Worm (Caenorhabditis elegans) whole organism, L2 larva: ENCODE data around the gene F56D6.8.

ENCODE experiments used
- C34F6.9 ChIP-seq: fragments of 150-350 bp; optimal IDR thresholded peaks from 2 replicates; lab custom pipeline; 2014; ENCODE audit warnings: missing biosample characterization, missing genetic modification characterization
- F13H6.1 ChIP-seq: sonication (generic microtip); optimal IDR thresholded peaks from 2 replicates; lab custom pipeline; 2016; ENCODE audit warnings: missing genetic modification characterization, missing compliant biosample characterization
- R02D3.7 ChIP-seq: fragments of 150-350 bp; optimal IDR thresholded peaks from 2 replicates; lab custom pipeline; 2014; ENCODE audit warnings: missing biosample characterization, missing genetic modification characterization
- Y55F3AM.14 ChIP-seq: fragments of 200-800 bp; sonication (Bioruptor generic); optimal IDR thresholded peaks from 2 replicates; lab custom pipeline; 2018; ENCODE audit warnings: mild to moderate bottlenecking, missing genetic modification characterization, missing compliant biosample characterization
- ZK546.5 ChIP-seq: sonication (generic microtip); optimal IDR thresholded peaks from 2 replicates; lab custom pipeline; 2017; ENCODE audit warnings: missing biosample characterization, missing genetic modification characterization
- alr-1 ChIP-seq: fragments of 150-350 bp; optimal IDR thresholded peaks from 2 replicates; lab custom pipeline; 2014; ENCODE audit warnings: missing biosample characterization, missing genetic modification characterization
- aly-2 ChIP-seq: fragments of 150-350 bp; optimal IDR thresholded peaks from 2 replicates; lab custom pipeline; 2014; ENCODE audit warnings: missing biosample characterization, missing genetic modification characterization
- ama-1 ChIP-seq: fragments of 150-350 bp; optimal IDR thresholded peaks from 2 replicates; lab custom pipeline; 2018; ENCODE audit warnings: inconsistent platforms
- ceh-82 ChIP-seq: fragments of 150-350 bp; optimal IDR thresholded peaks from 2 replicates; lab custom pipeline; 2014; ENCODE audit warnings: missing biosample characterization, missing genetic modification characterization
- crh-2 ChIP-seq: sonication (generic microtip); optimal IDR thresholded peaks from 2 replicates; lab custom pipeline; 2017; ENCODE audit warnings: missing biosample characterization, missing genetic modification characterization
- dmd-4 ChIP-seq: sonication (generic microtip); optimal IDR thresholded peaks from 2 replicates; lab custom pipeline; 2017; ENCODE audit warnings: missing biosample characterization, missing genetic modification characterization
- egl-27 ChIP-seq: sonication (generic microtip); optimal IDR thresholded peaks from 3 replicates; lab custom pipeline; 2017; ENCODE audit warnings: missing biosample characterization, missing genetic modification reagents, missing genetic modification characterization
- elt-1 ChIP-seq: fragments of 150-350 bp; optimal IDR thresholded peaks from 2 replicates; lab custom pipeline; 2014; ENCODE audit warnings: missing biosample characterization, missing genetic modification characterization
- elt-3 ChIP-seq: sonication (generic microtip); optimal IDR thresholded peaks from 2 replicates; lab custom pipeline; 2017; ENCODE audit warnings: missing biosample characterization, missing genetic modification characterization
- fos-1 ChIP-seq: fragments of 150-350 bp; optimal IDR thresholded peaks from 2 replicates; lab custom pipeline; 2014; ENCODE audit warnings: missing biosample characterization, missing genetic modification characterization
- gmeb-1 ChIP-seq: fragments of 150-350 bp; optimal IDR thresholded peaks from 2 replicates; lab custom pipeline; 2014; ENCODE audit warnings: missing biosample characterization, missing genetic modification characterization
- lin-11 ChIP-seq: fragments of 150-350 bp; sonication (generic microtip); optimal IDR thresholded peaks from 2 replicates; lab custom pipeline; 2014; ENCODE audit warnings: missing biosample characterization, missing genetic modification characterization, inconsistent platforms, mixed read lengths
- lin-13 ChIP-seq: fragments of 150-350 bp; optimal IDR thresholded peaks from 2 replicates; lab custom pipeline; 2014; ENCODE audit warnings: missing biosample characterization, missing genetic modification reagents, missing genetic modification characterization
- lin-39 ChIP-seq: fragments of 150-350 bp; optimal IDR thresholded peaks from 2 replicates; lab custom pipeline; 2014; ENCODE audit warnings: missing biosample characterization, missing genetic modification reagents, missing genetic modification characterization
- lsy-2 ChIP-seq, 2 experiments: fragments of 150-350 bp in 1 of 2; sonication (generic microtip) in 1 of 2; optimal IDR thresholded peaks; 2 replicates each; lab custom pipeline; 2014 to 2017; ENCODE audit warnings: missing biosample characterization in 2 of 2, missing genetic modification characterization in 2 of 2
- mab-5 ChIP-seq: fragments of 150-350 bp; optimal IDR thresholded peaks from 2 replicates; lab custom pipeline; 2014; ENCODE audit warnings: missing biosample characterization, missing genetic modification characterization
- mbf-1 ChIP-seq: sonication (generic microtip); optimal IDR thresholded peaks from 2 replicates; lab custom pipeline; 2017; ENCODE audit warnings: missing biosample characterization, missing genetic modification characterization
- mdl-1 ChIP-seq, 2 experiments: fragments of 150-350 bp in 1 of 2; sonication (generic microtip) in 1 of 2; optimal IDR thresholded peaks; 2 replicates each; lab custom pipeline; 2017; ENCODE audit warnings: missing biosample characterization in 2 of 2, missing genetic modification characterization in 2 of 2
- nhr-10 ChIP-seq: sonication (generic microtip); optimal IDR thresholded peaks from 2 replicates; lab custom pipeline; 2017; ENCODE audit warnings: missing biosample characterization, missing genetic modification characterization
- nhr-11 ChIP-seq: fragments of 150-350 bp; optimal IDR thresholded peaks from 2 replicates; lab custom pipeline; 2014; ENCODE audit warnings: missing biosample characterization, missing genetic modification characterization
- nhr-12 ChIP-seq: fragments of 150-350 bp; optimal IDR thresholded peaks from 2 replicates; lab custom pipeline; 2014; ENCODE audit warnings: missing biosample characterization, missing genetic modification characterization
- nhr-129 ChIP-seq: fragments of 150-350 bp; optimal IDR thresholded peaks from 2 replicates; lab custom pipeline; 2014; ENCODE audit warnings: missing biosample characterization, missing genetic modification characterization
- nhr-23 ChIP-seq: fragments of 150-350 bp; optimal IDR thresholded peaks from 2 replicates; lab custom pipeline; 2014; ENCODE audit warnings: missing biosample characterization, missing genetic modification reagents, missing genetic modification characterization
- nhr-237 ChIP-seq: fragments of 150-350 bp; optimal IDR thresholded peaks from 2 replicates; lab custom pipeline; 2014; ENCODE audit warnings: missing biosample characterization, missing genetic modification characterization
- nhr-6 ChIP-seq: fragments of 150-350 bp; optimal IDR thresholded peaks from 2 replicates; lab custom pipeline; 2014; ENCODE audit warnings: missing biosample characterization, missing genetic modification characterization
- nhr-77 ChIP-seq: fragments of 150-350 bp; optimal IDR thresholded peaks from 2 replicates; lab custom pipeline; 2014; ENCODE audit warnings: missing biosample characterization, missing genetic modification characterization
- peb-1 ChIP-seq: fragments of 150-350 bp; optimal IDR thresholded peaks from 2 replicates; lab custom pipeline; 2014; ENCODE audit warnings: missing biosample characterization, missing genetic modification characterization
- sem-4 ChIP-seq: fragments of 150-350 bp; optimal IDR thresholded peaks from 2 replicates; lab custom pipeline; 2014; ENCODE audit warnings: missing biosample characterization, missing genetic modification reagents, missing genetic modification characterization
- skn-1 ChIP-seq: sonication (generic microtip); optimal IDR thresholded peaks from 2 replicates; lab custom pipeline; 2017; ENCODE audit warnings: missing biosample characterization, missing genetic modification characterization
- sma-9 ChIP-seq, 2 experiments: fragments of 150-350 bp in 1 of 2; sonication (generic microtip) in 1 of 2; optimal IDR thresholded peaks; 2 replicates each; lab custom pipeline; 2014 to 2016; ENCODE audit warnings: missing genetic modification characterization in 2 of 2, mild to moderate bottlenecking in 1 of 2, missing biosample characterization in 1 of 2, missing compliant biosample characterization in 1 of 2, missing genetic modification reagents in 1 of 2, moderate library complexity in 1 of 2
- unc-39 ChIP-seq: fragments of 150-350 bp; optimal IDR thresholded peaks from 2 replicates; lab custom pipeline; 2014; ENCODE audit warnings: missing biosample characterization, missing genetic modification characterization
- unc-55 ChIP-seq: fragments of 150-350 bp; sonication (generic microtip); optimal IDR thresholded peaks from 3 replicates; lab custom pipeline; 2014; ENCODE audit warnings: missing biosample characterization, missing genetic modification reagents, missing genetic modification characterization
- unc-62 ChIP-seq: fragments of 150-350 bp; optimal IDR thresholded peaks from 2 replicates; lab custom pipeline; 2014; ENCODE audit warnings: missing biosample characterization, missing genetic modification reagents, missing genetic modification characterization
- zag-1 ChIP-seq: fragments of 150-350 bp; optimal IDR thresholded peaks from 2 replicates; lab custom pipeline; 2014; ENCODE audit warnings: missing biosample characterization, missing genetic modification characterization
- ztf-1 ChIP-seq: fragments of 200-800 bp; sonication (Bioruptor generic); conservative IDR thresholded peaks from 2 replicates; pipeline ENCODE4 v1.3.6; 2022; ENCODE audit warnings: missing genetic modification characterization, missing compliant biosample characterization
- ztf-11 ChIP-seq: sonication (generic microtip); optimal IDR thresholded peaks from 2 replicates; lab custom pipeline; 2017; ENCODE audit warnings: missing biosample characterization, missing genetic modification characterization
- ztf-4 ChIP-seq: fragments of 150-350 bp; optimal IDR thresholded peaks from 2 replicates; lab custom pipeline; 2014; ENCODE audit warnings: missing biosample characterization, missing genetic modification characterization

Gene F56D6.8

DNA sequence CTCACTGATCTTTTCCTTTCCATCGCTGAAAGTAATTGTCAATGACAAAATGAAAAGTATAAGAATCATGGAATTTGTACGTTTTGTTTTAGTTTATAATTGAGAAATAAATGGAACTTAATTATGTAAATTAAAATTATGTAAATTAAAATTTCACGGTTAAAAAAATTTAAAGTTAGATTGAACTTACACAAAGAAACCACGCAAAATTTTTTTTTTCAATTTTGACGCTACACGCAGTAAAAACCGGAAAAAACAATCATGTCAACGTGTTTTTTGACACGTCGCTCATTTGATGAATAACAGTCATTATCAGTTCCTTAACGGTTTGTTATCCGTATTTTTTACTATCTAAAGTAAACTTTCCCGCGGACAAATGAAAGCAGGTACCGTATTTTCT lies 13.1 kb downstream of the F56D6.8 start, which contains the start of the genes F37C4.8 and oac-23:
Gene F37C4.8, minus strand, starts transcription at position 101 of the 400 bp plus-strand sequence.
Gene oac-23, plus strand, starts transcription at position 323 of the 400 bp plus-strand sequence.
- no peak for TF ChIP-seq nhr-12 (tag; lab: Kevin White, UChicago)
- TF ChIP-seq lsy-2 (tag; optimal IDR thresholded peaks at IDR 0.05; lab: Kevin White, UChicago) = no peak
- TF ChIP-seq R02D3.7 (tag; lab: Kevin White, UChicago) = no peak
- no peak for TF ChIP-seq mbf-1 (tag; lab: Kevin White, UChicago)
- TF ChIP-seq aly-2 (tag; lab: Kevin White, UChicago) = no peak
- TF ChIP-seq nhr-77 (tag; lab: Kevin White, UChicago) = no peak
- no peak for TF ChIP-seq lin-11
- no peak for TF ChIP-seq nhr-129 (tag; lab: Kevin White, UChicago)
- no peak for TF ChIP-seq ztf-4
- TF ChIP-seq sma-9 (GFP tag; optimal IDR thresholded peaks at IDR 0.05; lab: Kevin White, UChicago) = no peak
- TF ChIP-seq sma-9 (tag; optimal IDR thresholded peaks at IDR 0.05; lab: Kevin White, UChicago) = no peak
- no peak for TF ChIP-seq ztf-1

DNA sequence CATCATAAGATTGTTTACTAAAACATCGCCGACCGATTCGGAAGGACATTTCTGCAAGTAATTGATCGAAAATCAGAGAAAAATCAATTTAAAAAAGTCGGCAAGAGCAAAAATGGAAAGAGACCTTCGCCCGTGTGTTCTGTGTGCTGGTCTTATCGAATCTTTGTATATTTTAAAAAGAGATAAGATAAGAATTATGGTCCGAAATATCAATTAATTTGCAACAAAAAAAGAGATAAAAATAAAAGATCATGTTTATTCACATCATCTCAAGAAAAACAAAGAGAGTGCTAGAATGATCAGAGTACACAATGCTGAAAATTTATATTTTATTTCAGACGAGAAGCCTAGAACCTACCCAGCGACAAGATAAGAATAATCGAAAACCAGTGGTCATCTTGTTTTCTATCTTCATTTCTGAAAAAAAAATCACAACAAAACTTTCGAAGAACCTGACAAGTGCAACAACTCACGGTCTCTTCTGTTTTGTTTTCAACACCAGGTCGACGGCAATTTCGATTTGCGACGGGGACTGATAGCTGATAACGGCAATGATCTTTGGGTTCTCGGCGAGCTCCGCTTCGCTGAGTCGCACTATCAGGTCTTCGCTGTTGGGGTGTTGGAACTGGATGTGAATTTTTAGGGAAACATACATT lies 15.8 kb downstream of the F56D6.8 start, which contains the start of gene F37C4.6:
Gene F37C4.6, minus strand, starts transcription at position 51 of the 656 bp plus-strand sequence.
- TF ChIP-seq nhr-11 (tag; lab: Kevin White, UChicago) (no peak), fos-1 (tag; lab: Kevin White, UChicago) (peak; percentile 27)
- TF ChIP-seq, all 48 proteins: peak for 1

ce11 chrIV:3876955-3877354 lies 17.3 kb downstream of the F56D6.8 start:
- TF ChIP-seq elt-1 (tag; lab: Kevin White, UChicago) (no peak), unc-39 (tag; lab: Kevin White, UChicago) (no peak), crh-2 (tag; lab: Kevin White, UChicago) (no peak), nhr-11 (tag; lab: Kevin White, UChicago) (no peak), lsy-2 (tag; optimal IDR thresholded peaks at IDR 0.05; lab: Kevin White, UChicago) (no peak), egl-27 (tag; lab: Kevin White, UChicago) (no peak), zag-1 (tag; lab: Kevin White, UChicago) (no peak), peb-1 (tag; lab: Kevin White, UChicago) (no peak), Y55F3AM.14 (GFP tag; lab: Kevin White, UChicago) (no peak), unc-55 (no peak), ztf-11 (tag; lab: Kevin White, UChicago) (no peak), elt-3 (tag; lab: Kevin White, UChicago) (no peak), nhr-6 (tag; lab: Kevin White, UChicago) (no peak), ZK546.5 (no peak), lin-11 (no peak)

ce11 chrIV:3875260-3875659 lies 19.0 kb downstream of the F56D6.8 start:
- TF ChIP-seq lin-11 = no peak
- no peak for TF ChIP-seq ztf-1
- no peak for TF ChIP-seq nhr-23 (tag; lab: Kevin White, UChicago)
- TF ChIP-seq lsy-2 (tag; optimal IDR thresholded peaks at IDR 0.05; lab: Kevin White, UChicago) = no peak
- TF ChIP-seq nhr-11 (tag; lab: Kevin White, UChicago) = no peak
- no peak for TF ChIP-seq R02D3.7 (tag; lab: Kevin White, UChicago)
- no peak for TF ChIP-seq alr-1 (tag; lab: Kevin White, UChicago)
- TF ChIP-seq lin-39 = no peak
- no peak for TF ChIP-seq peb-1 (tag; lab: Kevin White, UChicago)
- TF ChIP-seq elt-1 (tag; lab: Kevin White, UChicago) = no peak
- TF ChIP-seq ZK546.5 = no peak
- TF ChIP-seq unc-55 = peak; percentile 75
- TF ChIP-seq gmeb-1 (tag; lab: Kevin White, UChicago) = no peak
- peak; percentile 59 for TF ChIP-seq C34F6.9 (tag; lab: Kevin White, UChicago)
- TF ChIP-seq mdl-1 (tag; optimal IDR thresholded peaks at IDR 0.05; lab: Kevin White, UChicago) = no peak
- TF ChIP-seq nhr-237 = no peak
- no peak for TF ChIP-seq ceh-82 (tag; lab: Kevin White, UChicago)
- TF ChIP-seq nhr-12 (tag; lab: Kevin White, UChicago) = no peak
- no peak for TF ChIP-seq skn-1 (tag; lab: Kevin White, UChicago)
- peak; percentile 21 for TF ChIP-seq egl-27 (tag; lab: Kevin White, UChicago)
- no peak for TF ChIP-seq unc-62
- TF ChIP-seq sem-4 (tag; lab: Kevin White, UChicago) = peak; percentile 45
- peak; percentile 41 for TF ChIP-seq Y55F3AM.14 (GFP tag; lab: Kevin White, UChicago)
- TF ChIP-seq sma-9 (GFP tag; optimal IDR thresholded peaks at IDR 0.05; lab: Kevin White, UChicago) = peak; percentile 73
- no peak for TF ChIP-seq sma-9 (tag; optimal IDR thresholded peaks at IDR 0.05; lab: Kevin White, UChicago)
- TF ChIP-seq unc-39 (tag; lab: Kevin White, UChicago) = no peak
- TF ChIP-seq F13H6.1 (tag; lab: Kevin White, UChicago) = peak; percentile 33
- TF ChIP-seq lin-13 (GFP tag; lab: Kevin White, UChicago) = no peak
- peak; percentile 31 for TF ChIP-seq crh-2 (tag; lab: Kevin White, UChicago)
- TF ChIP-seq mbf-1 (tag; lab: Kevin White, UChicago) = no peak
- TF ChIP-seq nhr-6 (tag; lab: Kevin White, UChicago) = no peak
- TF ChIP-seq fos-1 (tag; lab: Kevin White, UChicago) = peak; percentile 82
- TF ChIP-seq dmd-4 (tag; lab: Kevin White, UChicago) = no peak
- peak; percentile 47 for TF ChIP-seq nhr-129 (tag; lab: Kevin White, UChicago)
- TF ChIP-seq mab-5 (tag; lab: Kevin White, UChicago) = peak; percentile 85
- TF ChIP-seq elt-3 (tag; lab: Kevin White, UChicago) = no peak
- no peak for TF ChIP-seq aly-2 (tag; lab: Kevin White, UChicago)
- no peak for TF ChIP-seq nhr-10
- no peak for TF ChIP-seq ama-1 (lab: Kevin White, UChicago)
